Fruit fly (Drosophila melanogaster): ENCODE measurements around the gene CG12992.

DNA sequence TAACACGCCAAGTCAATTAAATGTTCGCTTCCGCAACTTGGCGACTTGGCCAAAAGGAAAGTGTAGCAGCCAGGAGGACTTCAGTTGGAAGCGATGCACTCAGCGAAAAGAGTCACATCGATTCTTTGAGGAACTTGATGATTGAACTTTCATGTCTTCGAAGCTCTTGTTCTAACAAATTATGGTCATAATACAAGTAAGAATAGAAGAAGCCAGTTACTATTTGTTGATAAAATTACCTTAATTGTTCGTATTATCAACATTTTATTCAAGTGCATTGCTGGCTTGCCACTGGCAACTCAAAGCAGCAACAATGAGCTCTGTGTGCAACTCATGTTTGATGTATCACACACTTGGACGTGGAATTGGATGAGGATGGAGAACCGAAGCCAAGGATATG, 45.3 kb upstream of the CG12992 start:
- TF ChIP-seq Snoo (tag; optimal IDR thresholded peaks at IDR 0.05) (peak; percentile 45), EcR (GFP tag; optimal IDR thresholded peaks at IDR 0.05) (no peak), CG10348 (GFP tag; IDR thresholded peaks at IDR 0.05) (no peak), CG13204 (GFP tag; optimal IDR thresholded peaks at IDR 0.05) (peak; percentile 30), Ets98B (GFP tag; IDR thresholded peaks at IDR 0.05) (peak; percentile 75), CG8159 (tag; optimal IDR thresholded peaks at IDR 0.05) (peak; percentile 79), CG17806 (tag; optimal IDR thresholded peaks at IDR 0.05) (peak; percentile 80), CG9948 (tag; optimal IDR thresholded peaks at IDR 0.05) (peak; percentile 78)

Measured in whole organism, pupa.